Fruit fly (Drosophila melanogaster) whole organism, prepupa: ENCODE data around the gene mirr.

Experiments
- Blimp-1 ChIP-seq: fragments of 200-800 bp; sonication (Bioruptor generic); optimal IDR thresholded peaks from 3 replicates; lab custom pipeline; 2017; ENCODE audit warnings: missing biosample characterization, missing genetic modification characterization, mild to moderate bottlenecking, moderate library complexity, missing genetic modification reagents
- CG10669 ChIP-seq: fragments of 200-800 bp; sonication (Bioruptor generic); optimal IDR thresholded peaks from 3 replicates; lab custom pipeline; 2018; ENCODE audit warnings: missing biosample characterization, mild to moderate bottlenecking, missing genetic modification characterization, moderate library complexity
- CG11294 ChIP-seq: fragments of 200-800 bp; sonication (Bioruptor generic); IDR thresholded peaks from 2 replicates; pipeline ENCODE4 v1.3.6; 2022; ENCODE audit warnings: missing biosample characterization, missing genetic modification characterization
- CG11762 ChIP-seq: fragments of 200-800 bp; sonication (Bioruptor generic); optimal IDR thresholded peaks from 3 replicates; lab custom pipeline; 2016; ENCODE audit warnings: missing biosample characterization, missing genetic modification characterization; ENCODE audit not compliant: insufficient read depth
- CG11902 ChIP-seq: fragments of 200-800 bp; sonication (Bioruptor generic); optimal IDR thresholded peaks from 3 replicates; lab custom pipeline; 2016; ENCODE audit warnings: missing biosample characterization, missing genetic modification characterization
- CG15336 ChIP-seq: fragments of 200-800 bp; sonication (Bioruptor generic); IDR thresholded peaks from 2 replicates; pipeline ENCODE4 v1.3.6; 2022; ENCODE audit warnings: missing biosample characterization, missing genetic modification characterization
- CG16779 ChIP-seq: fragments of 200-800 bp; sonication (Bioruptor generic); optimal IDR thresholded peaks from 3 replicates; lab custom pipeline; 2017; ENCODE audit warnings: missing biosample characterization, mild to moderate bottlenecking, missing genetic modification characterization
- CG3032 ChIP-seq: fragments of 200-800 bp; optimal IDR thresholded peaks from 2 replicates; lab custom pipeline; 2019; ENCODE audit warnings: missing biosample characterization, mild to moderate bottlenecking, missing genetic modification characterization, moderate library complexity
- CG31627 ChIP-seq: fragments of 200-800 bp; sonication (Bioruptor generic); optimal IDR thresholded peaks from 3 replicates; lab custom pipeline; 2016; ENCODE audit warnings: missing biosample characterization, missing genetic modification characterization
- CG34406 ChIP-seq: fragments of 200-800 bp; sonication (Bioruptor generic); optimal IDR thresholded peaks from 3 replicates; lab custom pipeline; 2016; ENCODE audit warnings: missing biosample characterization, missing genetic modification characterization
- CG3919 ChIP-seq: fragments of 200-800 bp; sonication (Bioruptor generic); optimal IDR thresholded peaks from 3 replicates; lab custom pipeline; 2016; ENCODE audit warnings: missing biosample characterization, missing genetic modification characterization
- CG4318 ChIP-seq: fragments of 200-800 bp; sonication (Bioruptor generic); optimal IDR thresholded peaks from 3 replicates; lab custom pipeline; 2017; ENCODE audit warnings: missing biosample characterization, mild to moderate bottlenecking, missing genetic modification characterization
- CG6276 ChIP-seq: fragments of 200-800 bp; sonication (Bioruptor generic); optimal IDR thresholded peaks from 2 replicates; lab custom pipeline; 2017; ENCODE audit warnings: missing biosample characterization, mild to moderate bottlenecking, missing genetic modification characterization
- CG6792 ChIP-seq: fragments of 200-800 bp; sonication (Bioruptor generic); optimal IDR thresholded peaks from 3 replicates; lab custom pipeline; 2016; ENCODE audit warnings: missing biosample characterization, missing genetic modification characterization
- CG6808 ChIP-seq: fragments of 200-800 bp; sonication (Bioruptor generic); optimal IDR thresholded peaks from 3 replicates; lab custom pipeline; 2017; ENCODE audit warnings: missing biosample characterization, missing genetic modification characterization, mild to moderate bottlenecking, moderate library complexity, missing genetic modification reagents
- CG7368 ChIP-seq: fragments of 200-800 bp; sonication (Bioruptor generic); optimal IDR thresholded peaks from 3 replicates; lab custom pipeline; 2016; ENCODE audit warnings: missing biosample characterization, missing genetic modification characterization
- CG8119 ChIP-seq: fragments of 200-800 bp; sonication (Bioruptor generic); IDR thresholded peaks from 3 replicates; pipeline ENCODE4 v1.3.6; 2022; ENCODE audit warnings: missing biosample characterization, missing genetic modification characterization
- CG8319 ChIP-seq: fragments of 200-800 bp; sonication (Bioruptor generic); optimal IDR thresholded peaks from 3 replicates; lab custom pipeline; 2016; ENCODE audit warnings: missing biosample characterization, missing genetic modification characterization
- CG8632 ChIP-seq: fragments of 200-800 bp; sonication (Bioruptor generic); optimal IDR thresholded peaks from 3 replicates; lab custom pipeline; 2016; ENCODE audit warnings: missing biosample characterization, missing genetic modification characterization
- CG9139 ChIP-seq: fragments of 200-800 bp; sonication (Bioruptor generic); optimal IDR thresholded peaks from 3 replicates; lab custom pipeline; 2017; ENCODE audit warnings: missing biosample characterization, mild to moderate bottlenecking, missing genetic modification characterization
- Eip75B ChIP-seq: fragments of 200-800 bp; sonication (Bioruptor generic); optimal IDR thresholded peaks from 3 replicates; lab custom pipeline; 2016; ENCODE audit warnings: missing biosample characterization, missing genetic modification characterization
- Eip78C ChIP-seq: fragments of 200-800 bp; sonication (Bioruptor generic); peaks from one replicate; lab custom pipeline; 2016; ENCODE audit warnings: missing biosample characterization, missing genetic modification characterization
- Ets21C ChIP-seq: fragments of 200-800 bp; sonication (Bioruptor generic); optimal IDR thresholded peaks from 3 replicates; lab custom pipeline; 2016; ENCODE audit warnings: missing biosample characterization, missing genetic modification characterization
- Ets96B ChIP-seq: fragments of 200-800 bp; optimal IDR thresholded peaks from 2 replicates; lab custom pipeline; 2019; ENCODE audit warnings: missing biosample characterization, mild to moderate bottlenecking, missing genetic modification characterization, moderate library complexity
- Hr38 ChIP-seq: sonication (Bioruptor generic); optimal IDR thresholded peaks from 2 replicates; lab custom pipeline; 2016; ENCODE audit warnings: missing biosample characterization, missing genetic modification characterization
- Hr39 ChIP-seq: fragments of 200-800 bp; sonication (Bioruptor generic); optimal IDR thresholded peaks from 2 replicates; lab custom pipeline; 2016; ENCODE audit warnings: missing biosample characterization, missing genetic modification characterization
- Hr4 ChIP-seq: fragments of 200-800 bp; sonication (Bioruptor generic); optimal IDR thresholded peaks from 3 replicates; lab custom pipeline; 2016; ENCODE audit warnings: missing biosample characterization, missing genetic modification characterization
- Lpt ChIP-seq: fragments of 200-800 bp; sonication (Bioruptor generic); optimal IDR thresholded peaks from 3 replicates; lab custom pipeline; 2016; ENCODE audit warnings: missing biosample characterization, missing genetic modification characterization
- OdsH ChIP-seq: fragments of 200-800 bp; sonication (Bioruptor generic); optimal IDR thresholded peaks from 3 replicates; lab custom pipeline; 2016; ENCODE audit warnings: missing biosample characterization, missing genetic modification characterization
- Smox ChIP-seq: fragments of 200-800 bp; sonication (Bioruptor generic); optimal IDR thresholded peaks from 3 replicates; lab custom pipeline; 2016; ENCODE audit warnings: missing biosample characterization, missing genetic modification characterization
- Sox102F ChIP-seq: fragments of 200-800 bp; sonication (Bioruptor generic); optimal IDR thresholded peaks from 2 replicates; lab custom pipeline; 2016; ENCODE audit warnings: missing biosample characterization, mild to moderate bottlenecking, missing genetic modification characterization
- Sox14 ChIP-seq: fragments of 200-800 bp; sonication (Bioruptor generic); optimal IDR thresholded peaks from 3 replicates; lab custom pipeline; 2016; ENCODE audit warnings: missing biosample characterization, missing genetic modification characterization
- Sox15 ChIP-seq: fragments of 200-800 bp; sonication (Bioruptor generic); optimal IDR thresholded peaks from 3 replicates; lab custom pipeline; 2016; ENCODE audit warnings: missing biosample characterization, missing genetic modification characterization
- acj6 ChIP-seq: fragments of 200-800 bp; sonication (Bioruptor generic); optimal IDR thresholded peaks from 3 replicates; lab custom pipeline; 2016; ENCODE audit warnings: missing biosample characterization, missing genetic modification characterization
- cyc ChIP-seq: fragments of 200-800 bp; sonication (Bioruptor generic); optimal IDR thresholded peaks from 3 replicates; lab custom pipeline; 2016; ENCODE audit warnings: missing biosample characterization, missing genetic modification characterization
- dac ChIP-seq: fragments of 200-800 bp; sonication (Bioruptor generic); optimal IDR thresholded peaks from 2 replicates; lab custom pipeline; 2017; ENCODE audit warnings: missing biosample characterization, mild to moderate bottlenecking, missing genetic modification characterization
- dsx ChIP-seq: fragments of 200-800 bp; optimal IDR thresholded peaks from 3 replicates; lab custom pipeline; 2019; ENCODE audit warnings: missing biosample characterization, mild to moderate bottlenecking, missing genetic modification characterization, moderate library complexity; ENCODE audit not compliant: poor library complexity, severe bottlenecking
- eg ChIP-seq: fragments of 200-800 bp; sonication (Bioruptor generic); IDR thresholded peaks from 3 replicates; pipeline ENCODE4 v1.3.6; 2022; ENCODE audit warnings: missing biosample characterization, missing genetic modification characterization
- esn ChIP-seq: fragments of 200-800 bp; sonication (Bioruptor generic); optimal IDR thresholded peaks from 2 replicates; lab custom pipeline; 2016; ENCODE audit warnings: missing biosample characterization, mild to moderate bottlenecking, missing genetic modification characterization, moderate library complexity
- fd59A ChIP-seq: fragments of 200-800 bp; sonication (Bioruptor generic); optimal IDR thresholded peaks from 2 replicates; lab custom pipeline; 2017; ENCODE audit warnings: missing biosample characterization, mild to moderate bottlenecking, missing genetic modification characterization, missing genetic modification reagents
- fd85E ChIP-seq: fragments of 200-800 bp; sonication (Bioruptor generic); optimal IDR thresholded peaks from 3 replicates; lab custom pipeline; 2016; ENCODE audit warnings: missing biosample characterization, missing genetic modification characterization
- fkh ChIP-seq: fragments of 200-800 bp; sonication (Bioruptor generic); optimal IDR thresholded peaks from 3 replicates; lab custom pipeline; 2017; ENCODE audit warnings: missing biosample characterization, mild to moderate bottlenecking, missing genetic modification characterization, moderate library complexity
- lz ChIP-seq: fragments of 200-800 bp; sonication (Bioruptor generic); optimal IDR thresholded peaks from 3 replicates; lab custom pipeline; 2016; ENCODE audit warnings: missing biosample characterization, missing genetic modification characterization
- net ChIP-seq: fragments of 200-800 bp; sonication (Bioruptor generic); optimal IDR thresholded peaks from 3 replicates; lab custom pipeline; 2016; ENCODE audit warnings: missing biosample characterization, missing genetic modification characterization
- pdm3 ChIP-seq: fragments of 200-800 bp; sonication (Bioruptor generic); optimal IDR thresholded peaks from 3 replicates; lab custom pipeline; 2016; ENCODE audit warnings: missing biosample characterization, missing genetic modification characterization
- salr ChIP-seq, 2 experiments: fragments of 200-800 bp; sonication (Bioruptor generic); optimal IDR thresholded peaks; 3 replicates each; lab custom pipeline; 2016 to 2018; ENCODE audit warnings: missing biosample characterization in 2 of 2, missing genetic modification characterization in 2 of 2, mild to moderate bottlenecking in 1 of 2
- ss ChIP-seq, 2 experiments: fragments of 200-800 bp; sonication (Bioruptor generic); optimal IDR thresholded peaks; 2 replicates in 1 of 2; 3 replicates in 1 of 2; lab custom pipeline; 2017 to 2018; ENCODE audit warnings: mild to moderate bottlenecking in 2 of 2, missing biosample characterization in 2 of 2, missing genetic modification characterization in 2 of 2, moderate library complexity in 1 of 2
- svp ChIP-seq: fragments of 200-800 bp; sonication (Bioruptor generic); peaks from one replicate; lab custom pipeline; 2016; ENCODE audit warnings: missing biosample characterization, missing genetic modification characterization
- topi ChIP-seq: fragments of 200-800 bp; sonication (Bioruptor generic); optimal IDR thresholded peaks from 3 replicates; lab custom pipeline; 2016; ENCODE audit warnings: missing biosample characterization, missing genetic modification characterization
- vri ChIP-seq: fragments of 200-800 bp; sonication (Bioruptor generic); optimal IDR thresholded peaks from 3 replicates; lab custom pipeline; 2016; ENCODE audit warnings: missing biosample characterization, mild to moderate bottlenecking, missing genetic modification characterization

Gene mirr

DNA sequence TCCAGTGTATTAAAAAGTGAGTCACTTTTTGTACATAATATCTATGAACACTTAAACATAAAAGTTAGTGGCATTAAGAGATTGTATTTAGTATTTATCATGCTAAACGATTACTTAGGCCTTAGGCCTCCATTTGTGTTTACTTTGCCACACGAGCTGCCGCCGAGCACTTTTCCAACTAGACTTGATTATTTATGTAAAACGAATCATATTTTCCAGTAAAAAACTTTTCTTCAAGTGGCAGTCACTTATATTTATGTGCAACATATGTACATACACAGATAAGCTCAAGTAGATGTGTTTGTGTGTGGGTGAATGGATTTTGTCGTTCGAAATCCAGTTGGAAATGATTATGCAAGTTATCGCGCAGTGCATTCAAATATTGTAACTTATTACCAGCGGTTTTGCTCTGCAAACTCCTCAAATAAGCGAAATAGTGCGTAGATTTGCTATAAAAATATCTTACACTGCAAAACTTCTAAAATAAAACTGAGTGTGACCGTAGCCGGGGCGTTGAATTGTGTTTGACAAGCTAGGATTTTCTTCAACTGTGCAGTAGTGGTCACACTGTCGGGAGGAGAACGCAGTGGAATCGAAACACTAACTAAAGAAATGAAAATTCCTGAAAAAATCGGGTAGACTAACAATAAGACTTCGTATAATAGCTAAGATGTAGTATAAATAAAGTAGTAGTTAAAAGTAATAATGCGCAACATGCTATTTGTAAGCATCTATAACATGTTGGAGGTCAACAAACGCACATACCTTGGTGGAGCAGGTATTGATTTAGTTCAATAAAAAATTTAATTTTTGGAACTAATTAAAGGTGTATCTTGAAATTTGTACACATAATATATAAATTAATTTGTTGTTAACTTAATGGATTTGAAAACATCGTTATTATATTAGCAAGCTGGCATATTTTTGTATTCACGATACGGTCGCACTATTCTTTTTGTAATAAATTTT is 56.4 kb downstream of the mirr start, which contains the start of the genes Klc and CG10984:
Gene Klc, minus strand, starts transcription at position 490 of the 969 bp plus-strand sequence.
Gene CG10984, plus strand, starts transcription at position 553 of the 969 bp plus-strand sequence.
- peak; percentile 80 for TF ChIP-seq CG11762 (GFP tag; lab: Kevin White, UChicago)
- no peak for TF ChIP-seq svp (GFP tag; lab: Kevin White, UChicago)
- TF ChIP-seq CG6808 (GFP tag; lab: Kevin White, UChicago): no peak
- peak; percentile 79 for TF ChIP-seq CG31627 (GFP tag; lab: Kevin White, UChicago)
- TF ChIP-seq CG9139 (GFP tag; lab: Kevin White, UChicago): no peak
- TF ChIP-seq Ets96B: peak; percentile 85
- peak; percentile 87 for TF ChIP-seq CG7368 (GFP tag; lab: Kevin White, UChicago)
- TF ChIP-seq CG8632 (GFP tag; lab: Kevin White, UChicago): peak; percentile 68
- peak; percentile 71 for TF ChIP-seq CG11902 (GFP tag; lab: Kevin White, UChicago)
- peak; percentile 80 for TF ChIP-seq cyc (GFP tag; lab: Kevin White, UChicago)
- TF ChIP-seq Hr4 (GFP tag; lab: Kevin White, UChicago): peak; percentile 96
- peak; percentile 93 for TF ChIP-seq pdm3 (GFP tag; lab: Kevin White, UChicago)
- no peak for TF ChIP-seq fd59A
- TF ChIP-seq vri (GFP tag; lab: Kevin White, UChicago): peak; percentile 78
- no peak for TF ChIP-seq net
- TF ChIP-seq Eip78C (GFP tag; lab: Kevin White, UChicago): peak; percentile 97
- TF ChIP-seq dsx (GFP tag; lab: Kevin White, UChicago): peak; percentile 76
- TF ChIP-seq Sox15 (GFP tag; lab: Kevin White, UChicago): peak; percentile 68
- TF ChIP-seq CG10669 (GFP tag; lab: Kevin White, UChicago): peak; percentile 89
- TF ChIP-seq fd85E (GFP tag; lab: Kevin White, UChicago): peak; percentile 82
- TF ChIP-seq eg: no peak
- TF ChIP-seq CG6276 (GFP tag; lab: Kevin White, UChicago): no peak
- TF ChIP-seq Blimp-1 (GFP tag; lab: Kevin White, UChicago): no peak
- no peak for TF ChIP-seq CG4318 (GFP tag; lab: Kevin White, UChicago)
- no peak for TF ChIP-seq Hr38 (GFP tag; lab: Kevin White, UChicago)
- peak; percentile 82 for TF ChIP-seq lz
- peak; percentile 91 for TF ChIP-seq Sox14
- TF ChIP-seq dac: peak; percentile 89
- TF ChIP-seq Ets21C (GFP tag; lab: Kevin White, UChicago): peak; percentile 66
- TF ChIP-seq Sox102F: no peak
- peak; percentile 90 for TF ChIP-seq OdsH (GFP tag; lab: Kevin White, UChicago)
- TF ChIP-seq acj6 (GFP tag; lab: Kevin White, UChicago): peak; percentile 84
- no peak for TF ChIP-seq CG3919
- TF ChIP-seq CG15336: peak; percentile 95
- TF ChIP-seq Eip75B (GFP tag; lab: Kevin White, UChicago): peak; percentile 88
- TF ChIP-seq fkh (GFP tag; lab: Kevin White, UChicago): peak; percentile 37
- TF ChIP-seq CG3032 (tag; lab: Kevin White, UChicago): peak; percentile 70
- no peak for TF ChIP-seq Smox
- no peak for TF ChIP-seq CG8319
- no peak for TF ChIP-seq CG16779 (tag; lab: Kevin White, UChicago)
- TF ChIP-seq Lpt (GFP tag; lab: Kevin White, UChicago): peak; percentile 91
- peak; percentile 80 for TF ChIP-seq Hr39 (GFP tag; lab: Kevin White, UChicago)
- no peak; the same call in 1 of the 3 replicates for TF ChIP-seq CG8119 (GFP tag; lab: Robert Waterston, UW)
- TF ChIP-seq esn: peak; percentile 86
- TF ChIP-seq salr (GFP tag; optimal IDR thresholded peaks at IDR 0.05; lab: Kevin White, UChicago): no peak
- no peak for TF ChIP-seq CG11294 (GFP tag; lab: Robert Waterston, UW)
- TF ChIP-seq CG6792: peak; percentile 81
- no peak for TF ChIP-seq CG34406
- TF ChIP-seq topi (GFP tag; lab: Kevin White, UChicago): peak; percentile 86
- TF ChIP-seq ss (GFP tag; optimal IDR thresholded peaks at IDR 0.05; lab: Kevin White, UChicago): no peak
